Fruit fly (Drosophila melanogaster) whole organism, embryonic: ENCODE results near the gene Pex3.

Experiments
- Aef1 ChIP-seq: fragments of 200-800 bp; sonication (Bioruptor generic); IDR thresholded peaks from 3 replicates; pipeline ENCODE4 v1.3.6; 2022; ENCODE audit warnings: missing biosample characterization, missing genetic modification characterization
- Blimp-1 ChIP-seq: fragments of 200-800 bp; sonication (Bioruptor generic); optimal IDR thresholded peaks from 3 replicates; lab custom pipeline; 2018; ENCODE audit warnings: missing biosample characterization, missing genetic modification characterization, mild to moderate bottlenecking, moderate library complexity, missing genetic modification reagents
- CG11247 ChIP-seq: fragments of 200-800 bp; sonication (Bioruptor generic); IDR thresholded peaks from 2 replicates; pipeline ENCODE4 v1.3.6; 2022; ENCODE audit warnings: missing biosample characterization, missing genetic modification characterization
- CG11560 ChIP-seq: fragments of 200-800 bp; sonication (Bioruptor generic); IDR thresholded peaks from 3 replicates; pipeline ENCODE4 v1.3.6; 2022; ENCODE audit warnings: missing biosample characterization, missing genetic modification characterization
- CG12219 ChIP-seq: fragments of 200-800 bp; sonication (Bioruptor generic); optimal IDR thresholded peaks from 3 replicates; lab custom pipeline; 2018; ENCODE audit warnings: missing biosample characterization, mild to moderate bottlenecking, missing genetic modification characterization
- CG15479 ChIP-seq: fragments of 200-800 bp; sonication (Bioruptor generic); optimal IDR thresholded peaks from 3 replicates; lab custom pipeline; 2019; ENCODE audit warnings: missing biosample characterization, mild to moderate bottlenecking, missing genetic modification characterization, moderate library complexity
- CG1602 ChIP-seq: fragments of 200-800 bp; sonication (Bioruptor generic); optimal IDR thresholded peaks from 3 replicates; lab custom pipeline; 2016; ENCODE audit warnings: missing biosample characterization, missing genetic modification characterization
- CG16779 ChIP-seq: fragments of 200-800 bp; sonication (Bioruptor generic); IDR thresholded peaks from 2 replicates; pipeline ENCODE4 v1.3.6; 2022; ENCODE audit warnings: missing biosample characterization, missing genetic modification characterization
- CG17328 ChIP-seq: fragments of 200-800 bp; sonication (Bioruptor generic); IDR thresholded peaks from 2 replicates; pipeline ENCODE4 v1.3.6; 2022; ENCODE audit warnings: missing biosample characterization, missing genetic modification characterization
- CG17568 ChIP-seq: fragments of 200-800 bp; sonication (Bioruptor generic); optimal IDR thresholded peaks from 2 replicates; lab custom pipeline; 2018; ENCODE audit warnings: missing biosample characterization, mild to moderate bottlenecking, missing genetic modification characterization, moderate library complexity
- CG18262 ChIP-seq: fragments of 200-800 bp; optimal IDR thresholded peaks from 3 replicates; lab custom pipeline; 2019; ENCODE audit warnings: missing biosample characterization, mild to moderate bottlenecking, missing genetic modification characterization, moderate library complexity
- CG2129 ChIP-seq: fragments of 200-800 bp; sonication (Bioruptor generic); IDR thresholded peaks from 2 replicates; pipeline ENCODE4 v1.3.6; 2022; ENCODE audit warnings: missing biosample characterization, missing genetic modification characterization; ENCODE audit not compliant: partially characterized antibody
- CG34224 ChIP-seq: fragments of 200-800 bp; sonication (Bioruptor generic); IDR thresholded peaks from 3 replicates; pipeline ENCODE4 v1.3.6; 2022; ENCODE audit warnings: missing biosample characterization, missing genetic modification characterization; ENCODE audit not compliant: partially characterized antibody
- CG3995 ChIP-seq: fragments of 200-800 bp; sonication (Bioruptor generic); optimal IDR thresholded peaks from 3 replicates; lab custom pipeline; 2016; ENCODE audit warnings: missing biosample characterization, missing genetic modification characterization
- CG4404 ChIP-seq: fragments of 200-800 bp; sonication (Bioruptor generic); IDR thresholded peaks from 2 replicates; pipeline ENCODE4 v1.3.6; 2022; ENCODE audit warnings: missing biosample characterization, missing genetic modification characterization
- CG4707 ChIP-seq: fragments of 200-800 bp; sonication (Bioruptor generic); optimal IDR thresholded peaks from 2 replicates; lab custom pipeline; 2018; ENCODE audit warnings: missing biosample characterization, mild to moderate bottlenecking, missing genetic modification characterization, moderate library complexity
- CG6689 ChIP-seq: fragments of 200-800 bp; sonication (Bioruptor generic); IDR thresholded peaks from 2 replicates; pipeline ENCODE4 v1.3.6; 2022; ENCODE audit warnings: missing biosample characterization, missing genetic modification characterization
- CG9817 ChIP-seq: fragments of 200-800 bp; sonication (Bioruptor generic); optimal IDR thresholded peaks from 2 replicates; lab custom pipeline; 2018; ENCODE audit warnings: missing biosample characterization, mild to moderate bottlenecking, missing genetic modification characterization, moderate library complexity
- CkIIα-i1 ChIP-seq: fragments of 200-800 bp; sonication (Bioruptor generic); IDR thresholded peaks from 2 replicates; pipeline ENCODE4 v1.3.6; 2022; ENCODE audit warnings: missing biosample characterization, missing genetic modification characterization
- Dbx ChIP-seq: fragments of 200-800 bp; sonication (Bioruptor generic); IDR thresholded peaks from 3 replicates; pipeline ENCODE4 v1.3.6; 2022; ENCODE audit warnings: missing biosample characterization, missing genetic modification characterization
- Gsc ChIP-seq: fragments of 200-800 bp; sonication (Bioruptor generic); IDR thresholded peaks from 2 replicates; pipeline ENCODE4 v1.3.6; 2022; ENCODE audit warnings: missing biosample characterization, missing genetic modification characterization
- HHEX ChIP-seq: fragments of 200-800 bp; sonication (Bioruptor generic); optimal IDR thresholded peaks from 3 replicates; lab custom pipeline; 2017; ENCODE audit warnings: missing biosample characterization, mild to moderate bottlenecking, missing genetic modification characterization, missing genetic modification reagents
- Med ChIP-seq: fragments of 200-800 bp; sonication (Bioruptor generic); peaks from one replicate; lab custom pipeline; 2016; ENCODE audit warnings: missing biosample characterization, missing genetic modification characterization, mild to moderate bottlenecking, inconsistent platforms, moderate library complexity
- Oli ChIP-seq: fragments of 200-800 bp; sonication (Bioruptor generic); optimal IDR thresholded peaks from 2 replicates; lab custom pipeline; 2018; ENCODE audit warnings: missing biosample characterization, mild to moderate bottlenecking, missing genetic modification characterization, moderate library complexity
- Ptx1 ChIP-seq: fragments of 200-800 bp; sonication (Bioruptor generic); IDR thresholded peaks from 2 replicates; pipeline ENCODE4 v1.3.6; 2022; ENCODE audit warnings: missing biosample characterization, missing genetic modification characterization
- Scr ChIP-seq: fragments of 200-800 bp; sonication (Bioruptor generic); IDR thresholded peaks from 2 replicates; pipeline ENCODE4 v1.3.6; 2022; ENCODE audit warnings: missing biosample characterization, missing genetic modification characterization; ENCODE audit not compliant: partially characterized antibody
- TFAM ChIP-seq: fragments of 200-800 bp; sonication (Bioruptor generic); optimal IDR thresholded peaks from 2 replicates; lab custom pipeline; 2017; ENCODE audit warnings: missing biosample characterization, missing genetic modification characterization, inconsistent platforms
- Xbp1 ChIP-seq: fragments of 200-800 bp; sonication (Bioruptor generic); optimal IDR thresholded peaks from 3 replicates; lab custom pipeline; 2016; ENCODE audit warnings: missing biosample characterization, mild to moderate bottlenecking, missing genetic modification characterization
- ab ChIP-seq: fragments of 200-800 bp; sonication (Bioruptor generic); optimal IDR thresholded peaks from 2 replicates; lab custom pipeline; 2016; ENCODE audit warnings: missing biosample characterization, missing genetic modification characterization
- al ChIP-seq: fragments of 200-800 bp; sonication (Bioruptor generic); IDR thresholded peaks from 2 replicates; pipeline ENCODE4 v1.3.6; 2022; ENCODE audit warnings: missing biosample characterization, missing genetic modification characterization
- az2 ChIP-seq: fragments of 200-800 bp; sonication (Bioruptor generic); optimal IDR thresholded peaks from 3 replicates; lab custom pipeline; 2016; ENCODE audit warnings: missing biosample characterization, missing genetic modification characterization
- cad ChIP-seq: fragments of >200 bp; optimal IDR thresholded peaks from 2 replicates; lab custom pipeline; 2017; ENCODE audit warnings: missing biosample characterization, missing genetic modification characterization
- chif ChIP-seq, 2 experiments: fragments of 200-800 bp; sonication (Bioruptor generic); optimal IDR thresholded peaks; 3 replicates each; lab custom pipeline; 2016; ENCODE audit warnings: missing biosample characterization in 2 of 2, missing genetic modification characterization in 2 of 2
- crc ChIP-seq: fragments of 200-800 bp; sonication (Bioruptor generic); optimal IDR thresholded peaks from 2 replicates; lab custom pipeline; 2016; ENCODE audit warnings: missing biosample characterization, missing genetic modification characterization
- disco-r ChIP-seq: fragments of 200-800 bp; sonication (Bioruptor generic); optimal IDR thresholded peaks from 2 replicates; lab custom pipeline; 2016; ENCODE audit warnings: missing biosample characterization, missing genetic modification characterization
- dmrt11E ChIP-seq: fragments of 200-800 bp; sonication (Bioruptor generic); optimal IDR thresholded peaks from 3 replicates; lab custom pipeline; 2018; ENCODE audit warnings: missing biosample characterization, mild to moderate bottlenecking, missing genetic modification characterization, moderate library complexity
- en ChIP-seq: fragments of 200-800 bp; sonication (Bioruptor generic); optimal IDR thresholded peaks from 2 replicates; lab custom pipeline; 2016; ENCODE audit warnings: missing biosample characterization, missing genetic modification characterization
- fru ChIP-seq: fragments of >200 bp; optimal IDR thresholded peaks from 2 replicates; lab custom pipeline; 2017
- ftz-f1 ChIP-seq: fragments of 200-800 bp; sonication (Bioruptor generic); optimal IDR thresholded peaks from 2 replicates; lab custom pipeline; 2016; ENCODE audit warnings: missing biosample characterization, missing genetic modification characterization
- gcm2 ChIP-seq: fragments of 200-800 bp; sonication (Bioruptor generic); optimal IDR thresholded peaks from 2 replicates; lab custom pipeline; 2016; ENCODE audit warnings: missing biosample characterization, missing genetic modification characterization
- hkb ChIP-seq, 2 experiments: fragments of 200-800 bp in 1 of 2; fragments of >200 bp in 1 of 2; sonication (Bioruptor generic) in 1 of 2; IDR thresholded peaks in 1 of 2; optimal IDR thresholded peaks in 1 of 2; 2 replicates each; pipeline versions ENCODE4 v1.3.6 to Lab custom; 2017 to 2022; ENCODE audit warnings: missing biosample characterization in 1 of 2, missing genetic modification characterization in 1 of 2
- klu ChIP-seq: fragments of 200-800 bp; sonication (Bioruptor generic); IDR thresholded peaks from 2 replicates; pipeline ENCODE4 v1.3.6; 2022; ENCODE audit warnings: missing biosample characterization, missing genetic modification characterization
- nau ChIP-seq: fragments of 200-800 bp; sonication (Bioruptor generic); optimal IDR thresholded peaks from 3 replicates; lab custom pipeline; 2017; ENCODE audit warnings: missing biosample characterization, mild to moderate bottlenecking, missing genetic modification characterization, missing genetic modification reagents
- scrt ChIP-seq: fragments of 200-800 bp; sonication (Bioruptor generic); optimal IDR thresholded peaks from 2 replicates; lab custom pipeline; 2018; ENCODE audit warnings: missing biosample characterization, mild to moderate bottlenecking, missing genetic modification characterization, moderate library complexity
- sob ChIP-seq: fragments of 200-800 bp; sonication (Bioruptor generic); IDR thresholded peaks from 2 replicates; pipeline ENCODE4 v1.3.6; 2022; ENCODE audit warnings: missing biosample characterization, missing genetic modification characterization
- sqz ChIP-seq: fragments of 200-800 bp; sonication (Bioruptor generic); optimal IDR thresholded peaks from 3 replicates; lab custom pipeline; 2018; ENCODE audit warnings: missing biosample characterization, mild to moderate bottlenecking, missing genetic modification characterization
- tap ChIP-seq: fragments of 200-800 bp; optimal IDR thresholded peaks from 3 replicates; lab custom pipeline; 2019; ENCODE audit warnings: missing biosample characterization, mild to moderate bottlenecking, missing genetic modification characterization, moderate library complexity
- tin ChIP-seq: fragments of 200-800 bp; sonication (Bioruptor generic); optimal IDR thresholded peaks from 3 replicates; lab custom pipeline; 2016; ENCODE audit warnings: missing biosample characterization, missing genetic modification characterization
- tna ChIP-seq: fragments of 200-800 bp; sonication (Bioruptor generic); IDR thresholded peaks from 2 replicates; pipeline ENCODE4 v1.3.6; 2022; ENCODE audit warnings: missing biosample characterization, missing genetic modification characterization; ENCODE audit not compliant: partially characterized antibody
- usp ChIP-seq: fragments of >200 bp; optimal IDR thresholded peaks from 2 replicates; lab custom pipeline; 2017; ENCODE audit warnings: missing biosample characterization, missing genetic modification characterization
- vnd ChIP-seq: fragments of 200-800 bp; sonication (Bioruptor generic); IDR thresholded peaks from 3 replicates; pipeline ENCODE4 v1.3.6; 2022; ENCODE audit warnings: missing biosample characterization, missing genetic modification characterization; ENCODE audit not compliant: partially characterized antibody
- wor ChIP-seq: fragments of 200-800 bp; sonication (Bioruptor generic); IDR thresholded peaks from 2 replicates; pipeline ENCODE4 v1.3.6; 2022; ENCODE audit warnings: missing biosample characterization, missing genetic modification characterization

Gene Pex3

dm6 chr3L:15161549-15161948, 17.4 kb downstream of the Pex3 start, which contains the start of gene CG6878 (continued):
- TF ChIP-seq Aef1, result no peak; the same call in 2 of the 3 replicates
- TF ChIP-seq CkIIα-i1, result no peak
- no peak for TF ChIP-seq chif (GFP tag; optimal IDR thresholded peaks at IDR 0.05; lab: Kevin White, UChicago)
- no peak for TF ChIP-seq CG15479 (GFP tag; lab: Kevin White, UChicago)
- TF ChIP-seq tna (GFP tag; lab: Robert Waterston, UW), result no peak
- no peak for TF ChIP-seq sob (GFP tag; lab: Robert Waterston, UW)
- no peak for TF ChIP-seq Oli (tag; lab: Kevin White, UChicago)
- no peak for TF ChIP-seq CG11247 (GFP tag; lab: Robert Waterston, UW)
- TF ChIP-seq CG16779 (GFP tag; lab: Robert Waterston, UW), result no peak
- TF ChIP-seq CG9817 (tag; lab: Kevin White, UChicago), result peak; percentile 29
- peak; percentile 24 for TF ChIP-seq Xbp1 (GFP tag; lab: Kevin White, UChicago)
- TF ChIP-seq cad (GFP tag; lab: Kevin White, UChicago), result no peak
- no peak for TF ChIP-seq scrt (GFP tag; lab: Kevin White, UChicago)
- TF ChIP-seq CG18262, result peak; percentile 21
- TF ChIP-seq HHEX, result no peak
- TF ChIP-seq disco-r, result no peak
- TF ChIP-seq Ptx1 (GFP tag; lab: Robert Waterston, UW), result no peak
- peak; percentile 84 for TF ChIP-seq Med (GFP tag; lab: Kevin White, UChicago)
- no peak for TF ChIP-seq dmrt11E (tag; lab: Kevin White, UChicago)
- no peak for TF ChIP-seq Blimp-1
- TF ChIP-seq nau, result no peak
- TF ChIP-seq wor (GFP tag; lab: Robert Waterston, UW), result no peak
- no peak for TF ChIP-seq CG17568 (GFP tag; lab: Kevin White, UChicago)
- TF ChIP-seq tap, result peak; percentile 32
- TF ChIP-seq CG34224 (GFP tag; lab: Robert Waterston, UW), result 0 out of 3 replicates have a peak, but pooled peaks have one; percentile 29
- no peak for TF ChIP-seq en (GFP tag; lab: Kevin White, UChicago)
- TF ChIP-seq sqz (GFP tag; lab: Kevin White, UChicago), result no peak
- no peak for TF ChIP-seq usp (GFP tag; lab: Kevin White, UChicago)
- no peak for TF ChIP-seq CG17328 (GFP tag; lab: Robert Waterston, UW)
- TF ChIP-seq tin (GFP tag; lab: Kevin White, UChicago), result no peak
- TF ChIP-seq crc (GFP tag; lab: Kevin White, UChicago), result no peak
- no peak for TF ChIP-seq CG4404 (GFP tag; lab: Robert Waterston, UW)
- TF ChIP-seq CG11560 (tag; lab: Robert Waterston, UW), result no peak
- no peak for TF ChIP-seq CG4707 (GFP tag; lab: Kevin White, UChicago)
- TF ChIP-seq vnd (GFP tag; lab: Robert Waterston, UW), result no peak
- no peak for TF ChIP-seq CG1602 (GFP tag; lab: Kevin White, UChicago)
- TF ChIP-seq klu (GFP tag; lab: Robert Waterston, UW), result no peak
- no peak for TF ChIP-seq az2 (GFP tag; lab: Kevin White, UChicago)
- TF ChIP-seq CG2129, result no peak
- 0 out of 2 replicates have a peak, but pooled peaks have one; percentile 23 for TF ChIP-seq Scr
- TF ChIP-seq ab (GFP tag; lab: Kevin White, UChicago), result no peak
- TF ChIP-seq fru (lab: Kevin White, UChicago), result no peak
- no peak for TF ChIP-seq CG3995 (GFP tag; lab: Kevin White, UChicago)
- no peak for TF ChIP-seq hkb (optimal IDR thresholded peaks at IDR 0.05; lab: Kevin White, UChicago)
- TF ChIP-seq hkb (GFP tag; IDR thresholded peaks at IDR 0.05; lab: Robert Waterston, UW), result no peak
- TF ChIP-seq al, result no peak
- no peak for TF ChIP-seq TFAM (GFP tag; lab: Kevin White, UChicago)
- TF ChIP-seq CG12219 (GFP tag; lab: Kevin White, UChicago), result no peak
- no peak for TF ChIP-seq gcm2 (GFP tag; lab: Kevin White, UChicago)
- no peak for TF ChIP-seq Gsc
- no peak for TF ChIP-seq ftz-f1 (GFP tag; lab: Kevin White, UChicago)
- 0 out of 3 replicates have a peak, but pooled peaks have one; percentile 31 for TF ChIP-seq Dbx (GFP tag; lab: Robert Waterston, UW)
- TF ChIP-seq CG6689 (GFP tag; lab: Robert Waterston, UW), result no peak
